Fruit fly (Drosophila melanogaster): Measurements from ENCODE around the gene Osi17.

DNA sequence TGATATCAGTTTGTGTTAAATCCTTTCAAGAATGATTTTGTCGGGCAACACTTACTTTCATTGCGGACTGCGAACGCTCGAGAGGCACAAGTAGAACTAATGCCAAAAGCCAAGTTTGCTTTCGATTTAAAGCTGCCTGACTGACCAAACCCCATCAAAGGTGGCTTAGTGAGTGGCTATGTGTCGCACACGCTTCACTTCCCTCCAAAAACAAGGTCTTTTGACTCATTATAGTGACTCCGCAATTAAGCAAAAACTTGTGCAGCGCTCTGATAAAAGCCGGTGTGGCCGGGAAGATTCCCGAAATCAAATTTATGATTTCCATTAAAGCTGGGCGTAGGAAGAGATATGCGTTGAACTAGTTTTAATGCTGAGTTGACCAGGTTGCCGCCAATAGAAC, 26.5 kb upstream of the Osi17 start, which contains the start of gene CG15597:
- TF ChIP-seq Hr96 (GFP tag; optimal IDR thresholded peaks at IDR 0.05): no peak
- no peak for TF ChIP-seq CG7101 (tag; optimal IDR thresholded peaks at IDR 0.05)
- TF ChIP-seq Mnt (GFP tag; optimal IDR thresholded peaks at IDR 0.05): no peak
- TF ChIP-seq cnc (optimal IDR thresholded peaks at IDR 0.05): no peak

Measured in whole organism, adult.